Worm (Caenorhabditis elegans) whole organism, late embryonic: ENCODE data around the gene sri-78.

Source experiments
- C08G9.2 ChIP-seq: sonication (generic microtip); optimal IDR thresholded peaks from 2 replicates; lab custom pipeline; 2016; ENCODE audit warnings: mild to moderate bottlenecking, missing genetic modification characterization, moderate library complexity, missing compliant biosample characterization
- Y22D7AL.16 ChIP-seq: sonication (generic microtip); optimal IDR thresholded peaks from 2 replicates; lab custom pipeline; 2016; ENCODE audit warnings: missing genetic modification characterization, missing compliant biosample characterization
- che-1 ChIP-seq: sonication (generic microtip); optimal IDR thresholded peaks from 2 replicates; lab custom pipeline; 2016; ENCODE audit warnings: mild to moderate bottlenecking, missing genetic modification characterization, missing compliant biosample characterization
- ets-4 ChIP-seq: sonication (generic microtip); optimal IDR thresholded peaks from 2 replicates; lab custom pipeline; 2016; ENCODE audit warnings: missing genetic modification characterization, missing compliant biosample characterization
- fax-1 ChIP-seq: sonication (generic microtip); optimal IDR thresholded peaks from 2 replicates; lab custom pipeline; 2016; ENCODE audit warnings: missing genotype, missing genetic modification characterization, missing compliant biosample characterization
- madf-2 ChIP-seq: sonication (generic microtip); optimal IDR thresholded peaks from 2 replicates; lab custom pipeline; 2017; ENCODE audit warnings: missing genetic modification characterization, missing compliant biosample characterization
- nhr-11 ChIP-seq: fragments of 150-350 bp; optimal IDR thresholded peaks from 2 replicates; lab custom pipeline; 2014; ENCODE audit warnings: missing biosample characterization, missing genetic modification characterization
- nhr-232 ChIP-seq: sonication (generic microtip); optimal IDR thresholded peaks from 2 replicates; lab custom pipeline; 2016; ENCODE audit warnings: missing genetic modification characterization, missing compliant biosample characterization
- pag-3 ChIP-seq: sonication (generic microtip); optimal IDR thresholded peaks from 2 replicates; lab custom pipeline; 2016; ENCODE audit warnings: missing compliant biosample characterization, missing genetic modification characterization, borderline replicate concordance
- pqm-1 ChIP-seq: sonication (generic microtip); optimal IDR thresholded peaks from 2 replicates; lab custom pipeline; 2016; ENCODE audit warnings: missing genetic modification characterization, missing compliant biosample characterization
- pros-1 ChIP-seq: fragments of 150-350 bp; optimal IDR thresholded peaks from 2 replicates; lab custom pipeline; 2014; ENCODE audit warnings: missing biosample characterization, missing genetic modification reagents, missing genetic modification characterization
- unc-3 ChIP-seq, 2 experiments: fragments of 200-800 bp in 1 of 2; sonication (Bioruptor generic) in 1 of 2; sonication (generic microtip) in 1 of 2; conservative IDR thresholded peaks in 1 of 2; optimal IDR thresholded peaks in 1 of 2; 2 replicates each; pipeline versions ENCODE4 v1.3.6 to Lab custom; 2016 to 2022; ENCODE audit warnings: missing compliant biosample characterization in 2 of 2, missing genetic modification characterization in 2 of 2, missing genetic modification reagents in 1 of 2
- zip-5 ChIP-seq: sonication (generic microtip); optimal IDR thresholded peaks from 2 replicates; lab custom pipeline; 2016; ENCODE audit warnings: missing genetic modification characterization, missing compliant biosample characterization

DNA sequence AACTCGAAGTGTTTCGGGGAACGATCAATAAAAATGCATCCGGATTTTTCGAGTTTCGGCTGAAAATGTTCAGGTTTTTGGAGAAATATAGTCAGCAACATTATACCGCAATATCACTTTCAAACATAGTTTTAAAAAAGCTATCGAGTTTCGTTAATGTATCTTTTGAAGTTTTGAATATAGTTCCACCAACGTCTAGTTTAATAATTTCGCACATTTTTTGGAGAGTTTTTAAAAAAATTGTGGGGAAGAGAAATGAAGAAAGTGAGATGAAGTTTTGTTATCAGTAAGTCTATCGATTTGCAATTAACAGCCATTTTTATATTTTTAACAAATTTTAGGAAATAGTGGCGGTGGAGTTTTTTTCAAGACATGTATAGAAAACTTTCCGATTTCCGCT, 40.8 kb downstream of the sri-78 start, which contains the start of gene ZC239.17:
- no peak for TF ChIP-seq pag-3 (tag; lab: Kevin White, UChicago)
- TF ChIP-seq Y22D7AL.16, result no peak
- TF ChIP-seq nhr-11 (tag; lab: Kevin White, UChicago), result no peak
- no peak for TF ChIP-seq nhr-232 (tag; lab: Kevin White, UChicago)
- TF ChIP-seq madf-2 (tag; lab: Kevin White, UChicago), result no peak
- TF ChIP-seq pqm-1, result no peak
- no peak for TF ChIP-seq ets-4 (tag; lab: Kevin White, UChicago)
- TF ChIP-seq zip-5 (tag; lab: Kevin White, UChicago), result no peak
- TF ChIP-seq che-1, result no peak
- no peak for TF ChIP-seq pros-1
- TF ChIP-seq C08G9.2 (tag; lab: Kevin White, UChicago), result no peak
- no peak for TF ChIP-seq fax-1
- no peak for TF ChIP-seq unc-3 (GFP tag; conservative IDR thresholded peaks at IDR 0.05; lab: Robert Waterston, UW)
- TF ChIP-seq unc-3 (tag; optimal IDR thresholded peaks at IDR 0.05; lab: Kevin White, UChicago), result no peak
